Fruit fly (Drosophila melanogaster) whole organism, embryonic: ENCODE results near the gene CG32437.

Experiments used
- Antp ChIP-seq: fragments of 200-800 bp; sonication (Bioruptor generic); optimal IDR thresholded peaks from 3 replicates; lab custom pipeline; 2016; ENCODE audit warnings: missing biosample characterization, missing genetic modification characterization
- Awh ChIP-seq: fragments of 200-800 bp; sonication (Bioruptor generic); IDR thresholded peaks from 2 replicates; pipeline ENCODE4, ENCODE4 v1.3.6; 2022; ENCODE audit warnings: missing biosample characterization, missing genetic modification characterization
- B-H2 ChIP-seq: fragments of 200-800 bp; sonication (Bioruptor generic); optimal IDR thresholded peaks from 2 replicates; lab custom pipeline; 2018; ENCODE audit warnings: missing biosample characterization, mild to moderate bottlenecking, missing genetic modification characterization
- BEAF-32 ChIP-seq: fragments of 200-800 bp; sonication (Bioruptor generic); optimal IDR thresholded peaks from 3 replicates; lab custom pipeline; 2017; ENCODE audit warnings: missing biosample characterization, missing genetic modification characterization, mild to moderate bottlenecking, moderate library complexity, missing genetic modification reagents
- CG1024 ChIP-seq: fragments of 200-800 bp; sonication (Bioruptor generic); IDR thresholded peaks from 2 replicates; pipeline ENCODE4 v1.3.6; 2022; ENCODE audit warnings: missing biosample characterization, missing genetic modification characterization
- CG10267 ChIP-seq: fragments of 200-800 bp; sonication (Bioruptor generic); optimal IDR thresholded peaks from 2 replicates; lab custom pipeline; 2018; ENCODE audit warnings: missing biosample characterization, mild to moderate bottlenecking, missing genetic modification characterization, moderate library complexity
- CG10979 ChIP-seq: fragments of 200-800 bp; sonication (Bioruptor generic); optimal IDR thresholded peaks from 2 replicates; lab custom pipeline; 2018; ENCODE audit warnings: missing biosample characterization, mild to moderate bottlenecking, missing genetic modification characterization, moderate library complexity
- CG12769 ChIP-seq: fragments of 200-800 bp; sonication (Bioruptor generic); optimal IDR thresholded peaks from 2 replicates; lab custom pipeline; 2019; ENCODE audit warnings: missing biosample characterization, mild to moderate bottlenecking, missing genetic modification characterization, moderate library complexity
- CG13775 ChIP-seq: fragments of 200-800 bp; sonication (Bioruptor generic); optimal IDR thresholded peaks from 3 replicates; lab custom pipeline; 2017; ENCODE audit warnings: missing biosample characterization, mild to moderate bottlenecking, missing genetic modification characterization
- CG13894 ChIP-seq: fragments of 200-800 bp; sonication (Bioruptor generic); optimal IDR thresholded peaks from 3 replicates; lab custom pipeline; 2018; ENCODE audit warnings: missing biosample characterization, mild to moderate bottlenecking, missing genetic modification characterization, moderate library complexity
- CG14014 ChIP-seq: fragments of 200-800 bp; sonication (Bioruptor generic); IDR thresholded peaks from 2 replicates; pipeline ENCODE4 v1.3.6; 2022; ENCODE audit warnings: missing biosample characterization, missing genetic modification characterization
- CG15011 ChIP-seq: fragments of 200-800 bp; sonication (Bioruptor generic); optimal IDR thresholded peaks from 3 replicates; lab custom pipeline; 2018; ENCODE audit warnings: missing biosample characterization, mild to moderate bottlenecking, missing genetic modification characterization
- CG17385 ChIP-seq: fragments of 200-800 bp; sonication (Bioruptor generic); optimal IDR thresholded peaks from 3 replicates; lab custom pipeline; 2018; ENCODE audit warnings: missing biosample characterization, mild to moderate bottlenecking, missing genetic modification characterization
- CG17568 ChIP-seq: fragments of 200-800 bp; sonication (Bioruptor generic); optimal IDR thresholded peaks from 2 replicates; lab custom pipeline; 2018; ENCODE audit warnings: missing biosample characterization, mild to moderate bottlenecking, missing genetic modification characterization, moderate library complexity
- CG2116 ChIP-seq: fragments of 200-800 bp; sonication (Bioruptor generic); optimal IDR thresholded peaks from 3 replicates; lab custom pipeline; 2018; ENCODE audit warnings: missing biosample characterization, mild to moderate bottlenecking, missing genetic modification characterization
- CG4820 ChIP-seq: fragments of 200-800 bp; sonication (Bioruptor generic); optimal IDR thresholded peaks from 3 replicates; lab custom pipeline; 2016; ENCODE audit warnings: missing biosample characterization, missing genetic modification characterization
- CG6765 ChIP-seq: fragments of 200-800 bp; sonication (Bioruptor generic); optimal IDR thresholded peaks from 3 replicates; lab custom pipeline; 2017; ENCODE audit warnings: missing biosample characterization, mild to moderate bottlenecking, missing genetic modification characterization
- CG9727 ChIP-seq: fragments of 200-800 bp; sonication (Bioruptor generic); optimal IDR thresholded peaks from 3 replicates; lab custom pipeline; 2017; ENCODE audit warnings: missing biosample characterization, mild to moderate bottlenecking, missing genetic modification characterization
- CoRest ChIP-seq: fragments of 200-800 bp; sonication (Bioruptor generic); optimal IDR thresholded peaks from 3 replicates; lab custom pipeline; 2018; ENCODE audit warnings: missing biosample characterization, mild to moderate bottlenecking, missing genetic modification characterization, moderate library complexity
- Deaf1 ChIP-seq: fragments of 200-800 bp; optimal IDR thresholded peaks from 3 replicates; lab custom pipeline; 2019; ENCODE audit warnings: missing biosample characterization, mild to moderate bottlenecking, missing genetic modification characterization, moderate library complexity
- Dfd ChIP-seq, 2 experiments: fragments of >200 bp; optimal IDR thresholded peaks; 2 replicates each; lab custom pipeline; 2017; ENCODE audit warnings: missing biosample characterization in 2 of 2, missing genetic modification characterization in 2 of 2
- Fer1 ChIP-seq: fragments of 200-800 bp; sonication (Bioruptor generic); optimal IDR thresholded peaks from 2 replicates; lab custom pipeline; 2017; ENCODE audit warnings: missing biosample characterization, mild to moderate bottlenecking, missing genetic modification characterization
- H15 ChIP-seq: fragments of 200-800 bp; sonication (Bioruptor generic); IDR thresholded peaks from 3 replicates; pipeline ENCODE4 v1.3.6; 2022; ENCODE audit warnings: missing biosample characterization, missing genetic modification characterization
- HHEX ChIP-seq: fragments of 200-800 bp; sonication (Bioruptor generic); optimal IDR thresholded peaks from 3 replicates; lab custom pipeline; 2017; ENCODE audit warnings: missing biosample characterization, mild to moderate bottlenecking, missing genetic modification characterization, missing genetic modification reagents
- Hand ChIP-seq: fragments of 200-800 bp; sonication (Bioruptor generic); optimal IDR thresholded peaks from 2 replicates; lab custom pipeline; 2017; ENCODE audit warnings: mild to moderate bottlenecking, missing biosample characterization, missing genetic modification reagents, missing genetic modification characterization
- Hsf ChIP-seq: fragments of 200-800 bp; sonication (Bioruptor generic); optimal IDR thresholded peaks from 3 replicates; lab custom pipeline; 2016; ENCODE audit warnings: missing biosample characterization, missing genetic modification characterization
- MTF-1 ChIP-seq: fragments of 200-800 bp; sonication (Bioruptor generic); optimal IDR thresholded peaks from 2 replicates; lab custom pipeline; 2018; ENCODE audit warnings: missing biosample characterization, mild to moderate bottlenecking, missing genetic modification characterization, borderline replicate concordance
- Med ChIP-seq: fragments of 200-800 bp; sonication (Bioruptor generic); peaks from one replicate; lab custom pipeline; 2016; ENCODE audit warnings: missing biosample characterization, missing genetic modification characterization, mild to moderate bottlenecking, inconsistent platforms, moderate library complexity
- NC2α ChIP-seq: fragments of 200-800 bp; sonication (Bioruptor generic); optimal IDR thresholded peaks from 2 replicates; lab custom pipeline; 2016; ENCODE audit warnings: missing biosample characterization, missing genetic modification characterization
- Nf-YB ChIP-seq: fragments of 200-800 bp; sonication (Bioruptor generic); optimal IDR thresholded peaks from 3 replicates; lab custom pipeline; 2019; ENCODE audit warnings: missing biosample characterization, mild to moderate bottlenecking, missing genetic modification characterization, moderate library complexity
- Oli ChIP-seq: fragments of 200-800 bp; sonication (Bioruptor generic); optimal IDR thresholded peaks from 2 replicates; lab custom pipeline; 2018; ENCODE audit warnings: missing biosample characterization, mild to moderate bottlenecking, missing genetic modification characterization, moderate library complexity
- Ravus ChIP-seq: fragments of 200-800 bp; sonication (Bioruptor generic); IDR thresholded peaks from 2 replicates; pipeline ENCODE4 v1.3.6; 2022; ENCODE audit warnings: missing biosample characterization, missing genetic modification characterization
- az2 ChIP-seq: fragments of 200-800 bp; sonication (Bioruptor generic); optimal IDR thresholded peaks from 3 replicates; lab custom pipeline; 2016; ENCODE audit warnings: missing biosample characterization, missing genetic modification characterization
- br ChIP-seq: fragments of >200 bp; optimal IDR thresholded peaks from 2 replicates; lab custom pipeline; 2017
- chinmo ChIP-seq: fragments of 200-800 bp; sonication (Bioruptor generic); IDR thresholded peaks from 4 replicates; pipeline ENCODE4 v1.3.6; 2022; ENCODE audit warnings: missing biosample characterization, missing genetic modification characterization; ENCODE audit not compliant: partially characterized antibody
- chm ChIP-seq: fragments of 200-800 bp; sonication (Bioruptor generic); IDR thresholded peaks from 2 replicates; pipeline ENCODE4 v1.3.6; 2022; ENCODE audit warnings: missing biosample characterization, missing genetic modification characterization
- ems ChIP-seq: fragments of 200-800 bp; sonication (Bioruptor generic); optimal IDR thresholded peaks from 3 replicates; lab custom pipeline; 2016; ENCODE audit warnings: missing biosample characterization, missing genetic modification characterization
- gcm ChIP-seq: fragments of 200-800 bp; sonication (Bioruptor generic); optimal IDR thresholded peaks from 2 replicates; lab custom pipeline; 2019; ENCODE audit warnings: missing biosample characterization, mild to moderate bottlenecking, missing genetic modification characterization, moderate library complexity
- gt ChIP-seq: fragments of 200-800 bp; sonication (Bioruptor generic); IDR thresholded peaks from 2 replicates; pipeline ENCODE4 v1.3.6; 2022; ENCODE audit warnings: missing biosample characterization, missing genetic modification characterization
- hb ChIP-seq: fragments of 200-800 bp; sonication (Bioruptor generic); IDR thresholded peaks from 3 replicates; pipeline ENCODE4 v1.3.6; 2022; ENCODE audit warnings: missing biosample characterization, missing genetic modification characterization; ENCODE audit not compliant: partially characterized antibody
- kay ChIP-seq: fragments of 200-800 bp; sonication (Bioruptor generic); optimal IDR thresholded peaks from 2 replicates; lab custom pipeline; 2016; ENCODE audit warnings: missing biosample characterization, missing genetic modification characterization
- lilli ChIP-seq: fragments of 200-800 bp; sonication (Bioruptor generic); optimal IDR thresholded peaks from 3 replicates; lab custom pipeline; 2016; ENCODE audit warnings: missing biosample characterization, missing genetic modification characterization
- nerfin-2 ChIP-seq: fragments of 200-800 bp; sonication (Bioruptor generic); IDR thresholded peaks from 2 replicates; pipeline ENCODE4 v1.3.6; 2022; ENCODE audit warnings: missing biosample characterization, missing genetic modification characterization; ENCODE audit not compliant: partially characterized antibody
- odd ChIP-seq: fragments of 200-800 bp; sonication (Bioruptor generic); optimal IDR thresholded peaks from 2 replicates; lab custom pipeline; 2017; ENCODE audit warnings: missing biosample characterization, mild to moderate bottlenecking, missing genetic modification characterization
- pho ChIP-seq: fragments of 200-800 bp; sonication (Bioruptor generic); optimal IDR thresholded peaks from 2 replicates; lab custom pipeline; 2016; ENCODE audit warnings: missing biosample characterization, missing genetic modification characterization
- slbo ChIP-seq: fragments of 200-800 bp; sonication (Bioruptor generic); IDR thresholded peaks from 2 replicates; pipeline ENCODE4 v1.3.6; 2022; ENCODE audit warnings: missing biosample characterization, missing genetic modification characterization
- unc-4 ChIP-seq: fragments of 200-800 bp; sonication (Bioruptor generic); IDR thresholded peaks from 2 replicates; pipeline ENCODE4 v1.3.6; 2022; ENCODE audit warnings: missing biosample characterization, missing genetic modification characterization; ENCODE audit not compliant: partially characterized antibody
- usp ChIP-seq: fragments of >200 bp; optimal IDR thresholded peaks from 2 replicates; lab custom pipeline; 2017; ENCODE audit warnings: missing biosample characterization, missing genetic modification characterization
- z ChIP-seq: fragments of 200-800 bp; sonication (Bioruptor generic); IDR thresholded peaks from 3 replicates; pipeline ENCODE4 v1.3.6; 2022; ENCODE audit warnings: missing biosample characterization, missing genetic modification characterization
- zf30C ChIP-seq: fragments of 200-800 bp; sonication (Bioruptor generic); optimal IDR thresholded peaks from 3 replicates; lab custom pipeline; 2018; ENCODE audit warnings: missing biosample characterization, mild to moderate bottlenecking, missing genetic modification characterization

CG32437 gene

DNA sequence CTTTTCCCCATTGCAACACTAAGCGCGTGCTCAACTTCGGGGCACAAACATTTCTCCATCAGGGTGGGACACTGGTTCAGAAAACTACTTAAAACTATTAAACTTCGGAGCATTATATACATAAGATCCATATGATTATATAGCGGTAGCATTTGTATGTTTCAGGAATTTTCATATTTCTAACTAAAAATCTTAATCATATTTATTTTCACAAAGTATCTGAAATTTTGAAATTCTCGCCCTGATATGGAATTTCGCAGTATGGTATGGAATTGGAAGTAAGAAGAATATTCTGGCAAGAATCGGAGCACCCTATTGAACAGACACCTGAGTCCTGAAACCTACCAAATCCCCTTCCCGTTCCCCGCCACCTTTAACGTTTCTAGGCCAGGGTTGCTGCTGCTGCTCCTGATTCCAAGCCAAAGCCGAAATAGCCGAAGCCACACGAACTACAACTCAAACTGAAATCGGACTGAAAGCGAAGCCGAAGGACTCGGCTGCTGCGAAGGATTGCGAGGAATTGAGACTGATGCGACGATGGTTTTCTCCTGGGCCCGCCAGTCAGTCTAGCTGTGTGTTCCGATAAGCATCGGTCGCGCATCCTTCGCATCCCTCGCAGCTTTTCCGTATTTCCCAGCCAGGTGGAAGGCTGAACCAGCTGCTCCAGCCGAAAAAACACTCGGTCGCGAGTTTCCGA, 35.5 kb upstream of the CG32437 start (continued):
- TF ChIP-seq kay (GFP tag; lab: Kevin White, UChicago) = no peak
- TF ChIP-seq Oli (tag; lab: Kevin White, UChicago) = peak; percentile 37
- TF ChIP-seq Awh (GFP tag; lab: Robert Waterston, UW) = no peak
- no peak for TF ChIP-seq NC2α (GFP tag; lab: Kevin White, UChicago)
- TF ChIP-seq hb = no peak
- peak; percentile 4 for TF ChIP-seq B-H2 (GFP tag; lab: Kevin White, UChicago)
- TF ChIP-seq zf30C (GFP tag; lab: Kevin White, UChicago) = no peak
- peak; percentile 37 for TF ChIP-seq lilli (GFP tag; lab: Kevin White, UChicago)
- TF ChIP-seq Fer1 = peak; percentile 78
- no peak for TF ChIP-seq BEAF-32
- peak; percentile 78 for TF ChIP-seq Hand (GFP tag; lab: Kevin White, UChicago)
- TF ChIP-seq Ravus (GFP tag; lab: Robert Waterston, UW) = no peak
- TF ChIP-seq az2 (GFP tag; lab: Kevin White, UChicago) = no peak
- no peak for TF ChIP-seq usp (GFP tag; lab: Kevin White, UChicago)
- TF ChIP-seq HHEX (GFP tag; lab: Kevin White, UChicago) = peak; percentile 36
- peak; percentile 2 for TF ChIP-seq Med
- no peak for TF ChIP-seq br (lab: Kevin White, UChicago)
- no peak for TF ChIP-seq odd (GFP tag; lab: Kevin White, UChicago)
- TF ChIP-seq CoRest (tag; lab: Kevin White, UChicago) = peak; percentile 18
- no peak for TF ChIP-seq Antp (GFP tag; lab: Kevin White, UChicago)
- no peak for TF ChIP-seq CG10979 (tag; lab: Kevin White, UChicago)
- no peak for TF ChIP-seq CG4820 (GFP tag; lab: Kevin White, UChicago)
- peak; percentile 95 for TF ChIP-seq Deaf1 (tag; lab: Kevin White, UChicago)
- TF ChIP-seq Dfd (GFP tag; optimal IDR thresholded peaks at IDR 0.05; lab: Kevin White, UChicago) = no peak
- peak; percentile 30 for TF ChIP-seq CG17385
- no peak for TF ChIP-seq slbo (GFP tag; lab: Robert Waterston, UW)
- peak; percentile 8 for TF ChIP-seq Nf-YB
- no peak for TF ChIP-seq nerfin-2 (GFP tag; lab: Robert Waterston, UW)
- TF ChIP-seq z (GFP tag; lab: Robert Waterston, UW) = no peak
- no peak for TF ChIP-seq chm
- TF ChIP-seq CG10267 (tag; lab: Kevin White, UChicago) = peak; percentile 26
- no peak for TF ChIP-seq H15 (GFP tag; lab: Robert Waterston, UW)
- TF ChIP-seq gt (GFP tag; lab: Robert Waterston, UW) = no peak
- peak; percentile 39; the same call in 1 of the 2 replicates for TF ChIP-seq CG14014
- TF ChIP-seq CG17568 (GFP tag; lab: Kevin White, UChicago) = peak; percentile 46
- TF ChIP-seq CG6765 (GFP tag; lab: Kevin White, UChicago) = peak; percentile 49
- TF ChIP-seq CG12769 = peak; percentile 49
- TF ChIP-seq Hsf (GFP tag; lab: Kevin White, UChicago) = peak; percentile 0
- TF ChIP-seq unc-4 = 0 out of 2 replicates have a peak, but pooled peaks have one; percentile 13
- TF ChIP-seq ems (GFP tag; lab: Kevin White, UChicago) = no peak
- TF ChIP-seq CG13894 = peak; percentile 59
- no peak for TF ChIP-seq CG2116 (GFP tag; lab: Kevin White, UChicago)
- no peak for TF ChIP-seq chinmo (GFP tag; lab: Robert Waterston, UW)
- TF ChIP-seq CG1024 (GFP tag; lab: Robert Waterston, UW) = no peak
- no peak for TF ChIP-seq gcm (GFP tag; lab: Kevin White, UChicago)
- TF ChIP-seq pho (GFP tag; lab: Kevin White, UChicago) = peak; percentile 28
- TF ChIP-seq CG13775 (GFP tag; lab: Kevin White, UChicago) = peak; percentile 1
- TF ChIP-seq CG9727 = peak; percentile 20
- no peak for TF ChIP-seq CG15011 (GFP tag; lab: Kevin White, UChicago)
- no peak for TF ChIP-seq MTF-1 (GFP tag; lab: Kevin White, UChicago)
